Worm (Caenorhabditis elegans) whole organism, L4 larva: ENCODE results near the gene ets-8.

ENCODE experiments used
- F10B5.3 ChIP-seq: sonication (generic microtip); optimal IDR thresholded peaks from 2 replicates; lab custom pipeline; 2016; ENCODE audit warnings: mild to moderate bottlenecking, missing genetic modification characterization, missing compliant biosample characterization
- F26F4.8 ChIP-seq: fragments of 200-800 bp; sonication (Bioruptor generic); conservative IDR thresholded peaks from 2 replicates; pipeline ENCODE4 v1.3.6; 2022; ENCODE audit warnings: missing genetic modification characterization, missing compliant biosample characterization
- R02D3.7 ChIP-seq: fragments of 150-350 bp; sonication (generic microtip); optimal IDR thresholded peaks from 3 replicates; lab custom pipeline; 2014; ENCODE audit warnings: missing biosample characterization, missing genetic modification characterization
- T20F7.1 ChIP-seq: fragments of 200-800 bp; sonication (Bioruptor generic); optimal IDR thresholded peaks from 2 replicates; lab custom pipeline; 2018; ENCODE audit warnings: mild to moderate bottlenecking, missing genetic modification characterization, missing compliant biosample characterization
- T26A8.4 ChIP-seq: fragments of 200-800 bp; sonication (Bioruptor generic); IDR thresholded peaks from 2 replicates; pipeline ENCODE4 v1.3.6; 2022; ENCODE audit warnings: missing genetic modification characterization, missing compliant biosample characterization
- Y48G9A.11 ChIP-seq: fragments of 200-800 bp; sonication (Bioruptor generic); IDR thresholded peaks from 2 replicates; pipeline ENCODE4 v1.3.6; 2022; ENCODE audit warnings: missing genetic modification reagents, missing genetic modification characterization, missing compliant biosample characterization
- Y5F2A.4 ChIP-seq: fragments of 200-800 bp; sonication (Bioruptor generic); optimal IDR thresholded peaks from 2 replicates; lab custom pipeline; 2018; ENCODE audit warnings: mild to moderate bottlenecking, missing genetic modification characterization, missing compliant biosample characterization
- ZK546.5 ChIP-seq, 2 experiments: sonication (generic microtip); optimal IDR thresholded peaks; 2 replicates each; lab custom pipeline; 2017; ENCODE audit warnings: missing biosample characterization in 2 of 2, missing genetic modification characterization in 2 of 2
- ceh-28 ChIP-seq: fragments of 150-350 bp; optimal IDR thresholded peaks from 2 replicates; lab custom pipeline; 2014; ENCODE audit warnings: missing biosample characterization, missing genetic modification reagents, missing genetic modification characterization
- cey-2 ChIP-seq: sonication (generic microtip); optimal IDR thresholded peaks from 3 replicates; lab custom pipeline; 2017; ENCODE audit warnings: missing genetic modification characterization, mild to moderate bottlenecking, missing compliant biosample characterization, antibody characterized with exemption, borderline replicate concordance; ENCODE audit not compliant: insufficient read depth
- daf-12 ChIP-seq: fragments of 150-350 bp; optimal IDR thresholded peaks from 2 replicates; lab custom pipeline; 2014; ENCODE audit warnings: missing biosample characterization, missing genetic modification reagents, missing genetic modification characterization
- daf-16 ChIP-seq, 3 experiments: sonication (generic microtip); optimal IDR thresholded peaks; 2 replicates each; lab custom pipeline; 2016 to 2017; ENCODE audit warnings: missing genetic modification characterization in 3 of 3, missing genetic modification reagents in 3 of 3, mild to moderate bottlenecking in 2 of 3, missing compliant biosample characterization in 2 of 3, missing biosample characterization in 1 of 3, moderate library complexity in 1 of 3
- daf-19 ChIP-seq: fragments of 200-800 bp; sonication (Bioruptor generic); conservative IDR thresholded peaks from 2 replicates; pipeline ENCODE4 v1.3.6; 2022; ENCODE audit warnings: missing genetic modification characterization, missing compliant biosample characterization
- dmd-8 ChIP-seq: fragments of 200-800 bp; sonication (Bioruptor generic); IDR thresholded peaks from 2 replicates; pipeline ENCODE4 v1.3.6; 2022; ENCODE audit warnings: missing genetic modification characterization, missing compliant biosample characterization
- dpl-1 ChIP-seq: fragments of 150-350 bp; optimal IDR thresholded peaks from 2 replicates; lab custom pipeline; 2014; ENCODE audit warnings: missing biosample characterization, missing genetic modification reagents, missing genetic modification characterization
- dve-1 ChIP-seq: sonication (generic microtip); optimal IDR thresholded peaks from 2 replicates; lab custom pipeline; 2017; ENCODE audit warnings: antibody characterized with exemption, mild to moderate bottlenecking, missing genetic modification characterization, missing compliant biosample characterization; ENCODE audit not compliant: insufficient read depth
- egl-43 ChIP-seq: fragments of 200-800 bp; sonication (Bioruptor generic); IDR thresholded peaks from 2 replicates; pipeline ENCODE4 v1.3.6; 2022; ENCODE audit warnings: missing genetic modification reagents, missing genetic modification characterization, missing compliant biosample characterization
- fos-1 ChIP-seq: fragments of 150-350 bp; optimal IDR thresholded peaks from 2 replicates; lab custom pipeline; 2014; ENCODE audit warnings: missing biosample characterization, missing genetic modification characterization
- hlh-30 ChIP-seq: sonication (generic microtip); optimal IDR thresholded peaks from 2 replicates; lab custom pipeline; 2017; ENCODE audit warnings: antibody characterized with exemption, mild to moderate bottlenecking, missing genetic modification characterization, missing compliant biosample characterization; ENCODE audit not compliant: insufficient read depth
- lin-15B ChIP-seq: fragments of 150-350 bp; sonication (generic microtip); optimal IDR thresholded peaks from 3 replicates; lab custom pipeline; 2014; ENCODE audit warnings: missing biosample characterization, missing genetic modification characterization
- lin-29 ChIP-seq: fragments of 200-800 bp; sonication (Bioruptor generic); IDR thresholded peaks from 2 replicates; pipeline ENCODE4 v1.3.6; 2022; ENCODE audit warnings: missing genetic modification reagents, missing genetic modification characterization, missing compliant biosample characterization
- lin-39 ChIP-seq: fragments of 150-350 bp; optimal IDR thresholded peaks from 2 replicates; lab custom pipeline; 2014; ENCODE audit warnings: missing biosample characterization, missing genetic modification reagents, missing genetic modification characterization
- lir-3 ChIP-seq: sonication (generic microtip); optimal IDR thresholded peaks from 2 replicates; lab custom pipeline; 2016; ENCODE audit warnings: mild to moderate bottlenecking, missing genetic modification characterization, missing compliant biosample characterization
- lsy-2 ChIP-seq, 2 experiments: fragments of 150-350 bp in 1 of 2; sonication (generic microtip) in 1 of 2; optimal IDR thresholded peaks; 2 replicates each; lab custom pipeline; 2014 to 2017; ENCODE audit warnings: missing biosample characterization in 2 of 2, missing genetic modification characterization in 2 of 2
- mep-1 ChIP-seq: fragments of 150-350 bp; sonication (generic microtip); optimal IDR thresholded peaks from 3 replicates; lab custom pipeline; 2014; ENCODE audit warnings: missing biosample characterization, missing genetic modification characterization
- mxl-2 ChIP-seq: fragments of 200-800 bp; sonication (Bioruptor generic); conservative IDR thresholded peaks from 2 replicates; pipeline ENCODE4 v1.3.6; 2022; ENCODE audit warnings: missing genetic modification reagents, missing genetic modification characterization, missing compliant biosample characterization
- nhr-11 ChIP-seq: fragments of 150-350 bp; optimal IDR thresholded peaks from 2 replicates; lab custom pipeline; 2014; ENCODE audit warnings: missing biosample characterization, missing genetic modification characterization
- nhr-237 ChIP-seq: sonication (generic microtip); optimal IDR thresholded peaks from 2 replicates; lab custom pipeline; 2017; ENCODE audit warnings: missing biosample characterization, missing genetic modification characterization
- nhr-41 ChIP-seq: fragments of 200-800 bp; sonication (Bioruptor generic); IDR thresholded peaks from 2 replicates; pipeline ENCODE4 v1.3.6; 2022; ENCODE audit warnings: missing genetic modification reagents, missing genetic modification characterization, missing compliant biosample characterization
- nhr-76 ChIP-seq: fragments of 150-350 bp; optimal IDR thresholded peaks from 2 replicates; lab custom pipeline; 2014; ENCODE audit warnings: missing biosample characterization, missing genetic modification characterization
- nhr-77 ChIP-seq: fragments of 150-350 bp; optimal IDR thresholded peaks from 2 replicates; lab custom pipeline; 2014; ENCODE audit warnings: missing biosample characterization, missing genetic modification characterization
- pha-4 ChIP-seq, 2 experiments: fragments of 150-350 bp in 1 of 2; fragments of 200-800 bp in 1 of 2; sonication (Bioruptor generic) in 1 of 2; IDR thresholded peaks in 1 of 2; optimal IDR thresholded peaks in 1 of 2; 2 replicates each; pipeline versions ENCODE4 v1.3.6 to Lab custom; 2014 to 2022; ENCODE audit warnings: missing genetic modification characterization in 2 of 2, missing genetic modification reagents in 2 of 2, missing biosample characterization in 1 of 2, missing compliant biosample characterization in 1 of 2
- php-3 ChIP-seq: fragments of 200-800 bp; sonication (Bioruptor generic); IDR thresholded peaks from 2 replicates; pipeline ENCODE4 v1.3.6; 2022; ENCODE audit warnings: missing genetic modification reagents, missing genetic modification characterization, missing compliant biosample characterization
- sdz-12 ChIP-seq: fragments of 200-800 bp; sonication (Bioruptor generic); optimal IDR thresholded peaks from 2 replicates; lab custom pipeline; 2018; ENCODE audit warnings: mild to moderate bottlenecking, missing genetic modification characterization, missing compliant biosample characterization
- spr-1 ChIP-seq: sonication (generic microtip); optimal IDR thresholded peaks from 2 replicates; lab custom pipeline; 2016; ENCODE audit warnings: mild to moderate bottlenecking, missing genetic modification characterization, missing compliant biosample characterization
- spr-3 ChIP-seq: fragments of 200-800 bp; sonication (Bioruptor generic); optimal IDR thresholded peaks from 2 replicates; lab custom pipeline; 2018; ENCODE audit warnings: mild to moderate bottlenecking, missing genetic modification characterization, missing compliant biosample characterization
- tra-1 ChIP-seq: fragments of 200-800 bp; sonication (Bioruptor generic); IDR thresholded peaks from 2 replicates; pipeline ENCODE4 v1.3.6; 2022; ENCODE audit warnings: missing genetic modification reagents, missing genetic modification characterization, missing compliant biosample characterization
- unc-130 ChIP-seq: sonication (generic microtip); optimal IDR thresholded peaks from 2 replicates; lab custom pipeline; 2016; ENCODE audit warnings: missing genetic modification reagents, missing genetic modification characterization, missing compliant biosample characterization
- unc-39 ChIP-seq: sonication (generic microtip); optimal IDR thresholded peaks from 2 replicates; lab custom pipeline; 2017; ENCODE audit warnings: missing biosample characterization, missing genetic modification characterization
- zfp-2 ChIP-seq: sonication (generic microtip); optimal IDR thresholded peaks from 2 replicates; lab custom pipeline; 2016; ENCODE audit warnings: mild to moderate bottlenecking, missing genetic modification characterization, missing compliant biosample characterization

The ets-8 gene

ce11 chrIV:1177683-1178082 lies 17.4 kb upstream of the ets-8 start, which contains the start of gene Y104H12D.2:
Gene Y104H12D.2, plus strand, starts transcription at chrIV:1178022.
- TF ChIP-seq Y48G9A.11 (GFP tag; lab: Robert Waterston, UW) (peak; percentile 96), egl-43 (GFP tag; lab: Robert Waterston, UW) (no peak), T20F7.1 (GFP tag; lab: Kevin White, UChicago) (peak; percentile 97), hlh-30 (peak; percentile 15), lin-29 (GFP tag; lab: Robert Waterston, UW) (no peak), dpl-1 (GFP tag; lab: Kevin White, UChicago) (peak; percentile 90), daf-16 (GFP tag; optimal IDR thresholded peaks at IDR 0.05; lab: Kevin White, UChicago) (no peak), daf-16 (tag; optimal IDR thresholded peaks at IDR 0.05; lab: Kevin White, UChicago) (peak; percentile 41), ceh-28 (tag; lab: Kevin White, UChicago) (no peak), nhr-41 (GFP tag; lab: Robert Waterston, UW) (no peak), lsy-2 (tag; optimal IDR thresholded peaks at IDR 0.05; lab: Kevin White, UChicago) (peak in 1 of 2 experiments; percentile 49)
- TF ChIP-seq, all 104 proteins: peak for 6

- TF ChIP-seq tra-1 (GFP tag; lab: Robert Waterston, UW) (no peak), F26F4.8 (GFP tag; lab: Robert Waterston, UW) (no peak), unc-130 (GFP tag; lab: Kevin White, UChicago) (no peak), nhr-11 (no peak), ceh-28 (tag; lab: Kevin White, UChicago) (peak; percentile 60), Y48G9A.11 (GFP tag; lab: Robert Waterston, UW) (no peak)
Measured at ce11 chrIV:1176613-1177012, 16.3 kb upstream of the ets-8 start.

- TF ChIP-seq Y48G9A.11 (GFP tag; lab: Robert Waterston, UW) (no peak), F10B5.3 (tag; lab: Kevin White, UChicago) (no peak), nhr-237 (tag; lab: Kevin White, UChicago) (no peak), spr-1 (tag; lab: Kevin White, UChicago) (no peak), cey-2 (tag; lab: Kevin White, UChicago) (no peak), daf-16 (GFP tag; optimal IDR thresholded peaks at IDR 0.05; lab: Kevin White, UChicago) (no peak), daf-16 (tag; optimal IDR thresholded peaks at IDR 0.05; lab: Kevin White, UChicago) (no peak), ceh-28 (tag; lab: Kevin White, UChicago) (peak; percentile 60), lir-3 (tag; lab: Kevin White, UChicago) (no peak)
Measured at ce11 chrIV:1174411-1174810, 14.1 kb upstream of the ets-8 start.

- no peak for TF ChIP-seq daf-12 (tag; lab: Kevin White, UChicago)
- TF ChIP-seq pha-4 (GFP tag; IDR thresholded peaks at IDR 0.05; lab: Robert Waterston, UW) = no peak
- no peak for TF ChIP-seq pha-4 (tag; optimal IDR thresholded peaks at IDR 0.05; lab: Kevin White, UChicago)
- no peak for TF ChIP-seq dmd-8 (GFP tag; lab: Robert Waterston, UW)
- TF ChIP-seq Y5F2A.4 = no peak
- no peak for TF ChIP-seq php-3 (GFP tag; lab: Robert Waterston, UW)
- no peak for TF ChIP-seq fos-1
- TF ChIP-seq zfp-2 (tag; lab: Kevin White, UChicago) = no peak
- TF ChIP-seq lin-39 (tag; lab: Kevin White, UChicago) = no peak
- TF ChIP-seq R02D3.7 (tag; lab: Kevin White, UChicago) = no peak
- TF ChIP-seq, all 104 proteins: peak for 0
Measured at ce11 chrIV:1170408-1170807, 10.1 kb upstream of the ets-8 start, which contains the start of gene cec-2. Gene cec-2, plus strand, starts transcription at chrIV:1170708.

ce11 chrIV:1168311-1168965 lies 8.2 kb upstream of the ets-8 start:
- TF ChIP-seq nhr-76 (tag; lab: Kevin White, UChicago) (no peak), daf-19 (no peak), F26F4.8 (GFP tag; lab: Robert Waterston, UW) (no peak), lir-3 (tag; lab: Kevin White, UChicago) (no peak), unc-39 (tag; lab: Kevin White, UChicago) (no peak), mep-1 (tag; lab: Kevin White, UChicago) (no peak), zfp-2 (tag; lab: Kevin White, UChicago) (no peak), hlh-30 (peak; percentile 88), unc-130 (GFP tag; lab: Kevin White, UChicago) (no peak), T26A8.4 (GFP tag; lab: Robert Waterston, UW) (no peak), lin-15B (tag; lab: Kevin White, UChicago) (no peak), spr-3 (GFP tag; lab: Kevin White, UChicago) (no peak), spr-1 (tag; lab: Kevin White, UChicago) (no peak), nhr-77 (tag; lab: Kevin White, UChicago) (no peak), ZK546.5 (tag; optimal IDR thresholded peaks at IDR 0.05; lab: Kevin White, UChicago) (no peak), mxl-2 (GFP tag; lab: Robert Waterston, UW) (no peak), sdz-12 (GFP tag; lab: Kevin White, UChicago) (no peak), dve-1 (tag; lab: Kevin White, UChicago) (peak; percentile 52)
